Fruit fly (Drosophila melanogaster) whole organism, embryonic: ENCODE data around the gene CG15517.

Experiments used
- B-H2 ChIP-seq: fragments of 200-800 bp; sonication (Bioruptor generic); optimal IDR thresholded peaks from 2 replicates; lab custom pipeline; 2018; ENCODE audit warnings: missing biosample characterization, mild to moderate bottlenecking, missing genetic modification characterization
- Bgb ChIP-seq: fragments of 200-800 bp; sonication (Bioruptor generic); IDR thresholded peaks from 2 replicates; pipeline ENCODE4 v1.3.6; 2022; ENCODE audit warnings: missing biosample characterization, missing genetic modification characterization; ENCODE audit not compliant: partially characterized antibody
- Blimp-1 ChIP-seq: fragments of 200-800 bp; sonication (Bioruptor generic); optimal IDR thresholded peaks from 3 replicates; lab custom pipeline; 2018; ENCODE audit warnings: missing biosample characterization, missing genetic modification characterization, mild to moderate bottlenecking, moderate library complexity, missing genetic modification reagents
- CG11504 ChIP-seq: fragments of 200-800 bp; sonication (Bioruptor generic); optimal IDR thresholded peaks from 3 replicates; lab custom pipeline; 2019; ENCODE audit warnings: missing biosample characterization, mild to moderate bottlenecking, missing genetic modification characterization, moderate library complexity
- CG11696 ChIP-seq: fragments of 200-800 bp; sonication (Bioruptor generic); IDR thresholded peaks from 2 replicates; pipeline ENCODE4 v1.3.6; 2022; ENCODE audit warnings: missing biosample characterization, missing genetic modification characterization
- CG12219 ChIP-seq: fragments of 200-800 bp; sonication (Bioruptor generic); optimal IDR thresholded peaks from 3 replicates; lab custom pipeline; 2018; ENCODE audit warnings: missing biosample characterization, mild to moderate bottlenecking, missing genetic modification characterization
- CG12391 ChIP-seq: fragments of 200-800 bp; sonication (Bioruptor generic); optimal IDR thresholded peaks from 3 replicates; lab custom pipeline; 2018; ENCODE audit warnings: missing biosample characterization, mild to moderate bottlenecking, missing genetic modification characterization, moderate library complexity
- CG13287 ChIP-seq: fragments of 200-800 bp; sonication (Bioruptor generic); IDR thresholded peaks from 2 replicates; pipeline ENCODE4 v1.3.6; 2022; ENCODE audit warnings: missing biosample characterization, missing genetic modification characterization; ENCODE audit not compliant: partially characterized antibody
- CG13424 ChIP-seq: fragments of 200-800 bp; sonication (Bioruptor generic); optimal IDR thresholded peaks from 2 replicates; lab custom pipeline; 2019; ENCODE audit warnings: missing biosample characterization, mild to moderate bottlenecking, missing genetic modification characterization, moderate library complexity
- CG13894 ChIP-seq: fragments of 200-800 bp; sonication (Bioruptor generic); optimal IDR thresholded peaks from 3 replicates; lab custom pipeline; 2018; ENCODE audit warnings: missing biosample characterization, mild to moderate bottlenecking, missing genetic modification characterization, moderate library complexity
- CG14667 ChIP-seq: fragments of 200-800 bp; sonication (Bioruptor generic); IDR thresholded peaks from 2 replicates; pipeline ENCODE4 v1.3.6; 2022; ENCODE audit warnings: missing biosample characterization, missing genetic modification characterization
- CG15696 ChIP-seq: fragments of 200-800 bp; sonication (Bioruptor generic); optimal IDR thresholded peaks from 2 replicates; lab custom pipeline; 2019; ENCODE audit warnings: missing biosample characterization, mild to moderate bottlenecking, missing genetic modification characterization, moderate library complexity
- CG16813 ChIP-seq: fragments of 200-800 bp; sonication (Bioruptor generic); IDR thresholded peaks from 3 replicates; pipeline ENCODE4 v1.3.6; 2022; ENCODE audit warnings: missing biosample characterization, missing genetic modification characterization; ENCODE audit not compliant: partially characterized antibody
- CG17361 ChIP-seq: fragments of 200-800 bp; sonication (Bioruptor generic); IDR thresholded peaks from 3 replicates; pipeline ENCODE4 v1.3.6; 2022; ENCODE audit warnings: missing biosample characterization, missing genetic modification characterization
- CG18011 ChIP-seq: fragments of 200-800 bp; sonication (Bioruptor generic); optimal IDR thresholded peaks from 2 replicates; lab custom pipeline; 2017; ENCODE audit warnings: missing biosample characterization, missing genetic modification characterization, mild to moderate bottlenecking, moderate library complexity, missing genotype
- CG2120 ChIP-seq: fragments of 200-800 bp; sonication (Bioruptor generic); optimal IDR thresholded peaks from 3 replicates; lab custom pipeline; 2016; ENCODE audit warnings: missing biosample characterization, missing genetic modification characterization
- CG2678 ChIP-seq: fragments of 200-800 bp; sonication (Bioruptor generic); optimal IDR thresholded peaks from 3 replicates; lab custom pipeline; 2019; ENCODE audit warnings: missing biosample characterization, mild to moderate bottlenecking, missing genetic modification characterization, moderate library complexity
- CG31224 ChIP-seq: fragments of 200-800 bp; sonication (Bioruptor generic); IDR thresholded peaks from 2 replicates; pipeline ENCODE4 v1.3.6; 2022; ENCODE audit warnings: missing biosample characterization, missing genetic modification characterization
- CG32532 ChIP-seq: fragments of 200-800 bp; sonication (Bioruptor generic); IDR thresholded peaks from 2 replicates; pipeline ENCODE4 v1.3.6; 2022; ENCODE audit warnings: missing biosample characterization, missing genetic modification characterization
- CG6791 ChIP-seq: fragments of 200-800 bp; sonication (Bioruptor generic); IDR thresholded peaks from 3 replicates; pipeline ENCODE4 v1.3.6; 2022; ENCODE audit warnings: missing biosample characterization, missing genetic modification characterization; ENCODE audit not compliant: partially characterized antibody
- CG7372 ChIP-seq: fragments of 200-800 bp; sonication (Bioruptor generic); IDR thresholded peaks from 2 replicates; pipeline ENCODE4 v1.3.6; 2022; ENCODE audit warnings: missing biosample characterization, missing genetic modification characterization
- CG8388 ChIP-seq: fragments of 200-800 bp; sonication (Bioruptor generic); optimal IDR thresholded peaks from 2 replicates; lab custom pipeline; 2019; ENCODE audit warnings: missing biosample characterization, mild to moderate bottlenecking, missing genetic modification characterization, moderate library complexity
- CG9817 ChIP-seq: fragments of 200-800 bp; sonication (Bioruptor generic); optimal IDR thresholded peaks from 2 replicates; lab custom pipeline; 2018; ENCODE audit warnings: missing biosample characterization, mild to moderate bottlenecking, missing genetic modification characterization, moderate library complexity
- Chrac-16 ChIP-seq: fragments of 200-800 bp; sonication (Bioruptor generic); optimal IDR thresholded peaks from 3 replicates; lab custom pipeline; 2016; ENCODE audit warnings: missing biosample characterization, missing genetic modification characterization
- CoRest ChIP-seq: fragments of 200-800 bp; sonication (Bioruptor generic); optimal IDR thresholded peaks from 3 replicates; lab custom pipeline; 2018; ENCODE audit warnings: missing biosample characterization, mild to moderate bottlenecking, missing genetic modification characterization, moderate library complexity
- Fer3 ChIP-seq: fragments of 200-800 bp; sonication (Bioruptor generic); optimal IDR thresholded peaks from 2 replicates; lab custom pipeline; 2018; ENCODE audit warnings: missing biosample characterization, mild to moderate bottlenecking, missing genetic modification characterization, moderate library complexity
- H15 ChIP-seq: fragments of 200-800 bp; sonication (Bioruptor generic); IDR thresholded peaks from 3 replicates; pipeline ENCODE4 v1.3.6; 2022; ENCODE audit warnings: missing biosample characterization, missing genetic modification characterization
- Hmr ChIP-seq: fragments of 200-800 bp; sonication (Bioruptor generic); optimal IDR thresholded peaks from 3 replicates; lab custom pipeline; 2017; ENCODE audit warnings: mild to moderate bottlenecking, missing biosample characterization, missing genetic modification reagents, missing genetic modification characterization
- Hr3 ChIP-seq: fragments of 200-800 bp; sonication (Bioruptor generic); optimal IDR thresholded peaks from 3 replicates; lab custom pipeline; 2016; ENCODE audit warnings: missing biosample characterization, missing genetic modification characterization
- Med ChIP-seq: fragments of 200-800 bp; sonication (Bioruptor generic); peaks from one replicate; lab custom pipeline; 2016; ENCODE audit warnings: missing biosample characterization, missing genetic modification characterization, mild to moderate bottlenecking, inconsistent platforms, moderate library complexity
- Rfx ChIP-seq: fragments of 200-800 bp; sonication (Bioruptor generic); IDR thresholded peaks from 2 replicates; pipeline ENCODE4 v1.3.6; 2022; ENCODE audit warnings: missing biosample characterization, missing genetic modification characterization
- Sox102F ChIP-seq: fragments of 200-800 bp; sonication (Bioruptor generic); optimal IDR thresholded peaks from 2 replicates; lab custom pipeline; 2018; ENCODE audit warnings: missing biosample characterization, mild to moderate bottlenecking, missing genetic modification characterization, moderate library complexity
- Ssrp ChIP-seq: fragments of 200-800 bp; sonication (Bioruptor generic); optimal IDR thresholded peaks from 2 replicates; lab custom pipeline; 2018; ENCODE audit warnings: missing biosample characterization, mild to moderate bottlenecking, missing genetic modification characterization, moderate library complexity
- amos ChIP-seq: fragments of 200-800 bp; sonication (Bioruptor generic); IDR thresholded peaks from 2 replicates; pipeline ENCODE4 v1.3.6; 2022; ENCODE audit warnings: missing biosample characterization, missing genetic modification characterization; ENCODE audit not compliant: partially characterized antibody
- ato ChIP-seq: fragments of 200-800 bp; sonication (Bioruptor generic); IDR thresholded peaks from 2 replicates; pipeline ENCODE4 v1.3.6; 2022; ENCODE audit warnings: missing biosample characterization, missing genetic modification characterization; ENCODE audit not compliant: partially characterized antibody
- btn ChIP-seq: fragments of 200-800 bp; sonication (Bioruptor generic); optimal IDR thresholded peaks from 2 replicates; lab custom pipeline; 2016; ENCODE audit warnings: missing biosample characterization, missing genetic modification characterization
- ci ChIP-seq: fragments of 200-800 bp; sonication (Bioruptor generic); IDR thresholded peaks from 3 replicates; pipeline ENCODE4 v1.3.6; 2022; ENCODE audit warnings: missing biosample characterization, missing genetic modification characterization
- fd3F ChIP-seq: fragments of 200-800 bp; sonication (Bioruptor generic); optimal IDR thresholded peaks from 2 replicates; lab custom pipeline; 2018; ENCODE audit warnings: missing biosample characterization, mild to moderate bottlenecking, missing genetic modification characterization, moderate library complexity
- gem ChIP-seq: fragments of 200-800 bp; sonication (Bioruptor generic); optimal IDR thresholded peaks from 2 replicates; lab custom pipeline; 2019; ENCODE audit warnings: missing biosample characterization, mild to moderate bottlenecking, missing genetic modification characterization, moderate library complexity
- grau ChIP-seq: fragments of 200-800 bp; optimal IDR thresholded peaks from 3 replicates; lab custom pipeline; 2019; ENCODE audit warnings: missing biosample characterization, mild to moderate bottlenecking, missing genetic modification characterization, moderate library complexity
- knrl ChIP-seq: fragments of 200-800 bp; sonication (Bioruptor generic); IDR thresholded peaks from 3 replicates; pipeline ENCODE4 v1.3.6; 2022; ENCODE audit warnings: missing biosample characterization, missing genetic modification characterization; ENCODE audit not compliant: partially characterized antibody
- pita ChIP-seq: fragments of 200-800 bp; sonication (Bioruptor generic); optimal IDR thresholded peaks from 2 replicates; lab custom pipeline; 2017; ENCODE audit warnings: missing biosample characterization, mild to moderate bottlenecking, missing genetic modification characterization
- ranshi ChIP-seq: fragments of 200-800 bp; sonication (Bioruptor generic); IDR thresholded peaks from 2 replicates; pipeline ENCODE4 v1.3.6; 2022; ENCODE audit warnings: missing biosample characterization, missing genetic modification characterization
- sug ChIP-seq: fragments of 200-800 bp; optimal IDR thresholded peaks from 2 replicates; lab custom pipeline; 2019; ENCODE audit warnings: missing biosample characterization, mild to moderate bottlenecking, missing genetic modification characterization, moderate library complexity
- unpg ChIP-seq: fragments of 200-800 bp; sonication (Bioruptor generic); optimal IDR thresholded peaks from 3 replicates; lab custom pipeline; 2018; ENCODE audit warnings: missing biosample characterization, mild to moderate bottlenecking, missing genetic modification characterization, moderate library complexity
- vvl ChIP-seq: fragments of 200-800 bp; sonication (Bioruptor generic); IDR thresholded peaks from 2 replicates; pipeline ENCODE4 v1.3.6; 2022; ENCODE audit warnings: missing biosample characterization, missing genetic modification characterization
- zen ChIP-seq: fragments of 200-800 bp; sonication (Bioruptor generic); optimal IDR thresholded peaks from 3 replicates; lab custom pipeline; 2018; ENCODE audit warnings: missing biosample characterization, mild to moderate bottlenecking, missing genetic modification characterization, moderate library complexity

The CG15517 gene

DNA sequence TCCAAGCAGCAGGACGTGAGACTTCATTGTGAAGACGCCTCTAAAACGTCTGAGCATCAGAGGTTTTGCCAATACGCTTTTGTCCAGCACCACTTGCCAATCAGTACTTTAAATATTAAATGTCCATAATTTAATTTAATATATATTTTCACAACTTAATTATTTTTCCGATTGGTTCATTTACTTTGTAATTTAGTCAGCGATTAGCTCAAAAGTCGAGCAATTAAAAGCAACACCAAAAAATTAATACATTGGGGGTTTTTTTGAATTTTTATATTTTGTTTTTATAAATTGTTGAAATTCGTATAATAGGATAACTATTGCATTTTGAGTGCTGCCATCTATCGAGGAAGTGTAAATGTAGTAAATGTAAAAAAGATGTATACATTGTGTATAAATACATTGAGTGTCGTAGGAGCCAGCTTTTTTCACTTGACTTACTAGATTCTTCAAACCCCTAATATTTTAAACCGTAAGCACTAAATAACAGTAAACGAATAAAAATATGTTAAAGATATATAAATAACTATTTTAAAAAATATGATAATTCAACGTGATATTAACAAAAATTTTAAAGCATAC is at the start of gene CG15517:
CG15517 (minus strand) TSS at position 51 of the 582 bp plus-strand sequence.
- TF ChIP-seq CG32532 = peak; percentile 38; the same call in 1 of the 2 replicates
- TF ChIP-seq CG14667 (GFP tag; lab: Robert Waterston, UW) = no peak
- 0 out of 2 replicates have a peak, but pooled peaks have one; percentile 30 for TF ChIP-seq Rfx (GFP tag; lab: Robert Waterston, UW)
- TF ChIP-seq btn (GFP tag; lab: Kevin White, UChicago) = no peak
- peak; percentile 6 for TF ChIP-seq unpg
- no peak for TF ChIP-seq CG12219 (GFP tag; lab: Kevin White, UChicago)
- peak; percentile 85 for TF ChIP-seq vvl
- no peak for TF ChIP-seq H15 (GFP tag; lab: Robert Waterston, UW)
- TF ChIP-seq amos (GFP tag; lab: Robert Waterston, UW) = peak; percentile 67; the same call in 1 of the 2 replicates
- no peak for TF ChIP-seq CG8388
- TF ChIP-seq CG13894 (tag; lab: Kevin White, UChicago) = peak; percentile 3
- TF ChIP-seq sug (tag; lab: Kevin White, UChicago) = peak; percentile 12
- no peak for TF ChIP-seq ranshi (GFP tag; lab: Robert Waterston, UW)
- peak; percentile 2 for TF ChIP-seq Hr3 (GFP tag; lab: Kevin White, UChicago)
- TF ChIP-seq CG13287 (GFP tag; lab: Robert Waterston, UW) = peak; percentile 8; the same call in 1 of the 2 replicates
- TF ChIP-seq CG15696 (tag; lab: Kevin White, UChicago) = peak; percentile 19
- TF ChIP-seq CG12391 (tag; lab: Kevin White, UChicago) = peak; percentile 3
- peak; percentile 97 for TF ChIP-seq CG18011
- TF ChIP-seq grau (tag; lab: Kevin White, UChicago) = peak; percentile 32
- TF ChIP-seq Hmr (GFP tag; lab: Kevin White, UChicago) = peak; percentile 18
- TF ChIP-seq ci (GFP tag; lab: Robert Waterston, UW) = no peak
- peak; percentile 3 for TF ChIP-seq pita (GFP tag; lab: Kevin White, UChicago)
- TF ChIP-seq zen (tag; lab: Kevin White, UChicago) = peak; percentile 35
- TF ChIP-seq CG6791 (GFP tag; lab: Robert Waterston, UW) = peak; percentile 60; the same call in 1 of the 3 replicates
- TF ChIP-seq gem = peak; percentile 26
- peak; percentile 73 for TF ChIP-seq Bgb
- peak; percentile 45; the same call in 1 of the 2 replicates for TF ChIP-seq CG7372
- TF ChIP-seq Blimp-1 = peak; percentile 6
- peak; percentile 70 for TF ChIP-seq CG11504 (tag; lab: Kevin White, UChicago)
- TF ChIP-seq CG31224 (GFP tag; lab: Robert Waterston, UW) = 0 out of 2 replicates have a peak, but pooled peaks have one; percentile 6
- 0 out of 3 replicates have a peak, but pooled peaks have one; percentile 32 for TF ChIP-seq CG17361 (GFP tag; lab: Robert Waterston, UW)
- TF ChIP-seq CG11696 = no peak
- peak; percentile 66 for TF ChIP-seq Med (GFP tag; lab: Kevin White, UChicago)
- TF ChIP-seq B-H2 = no peak
- TF ChIP-seq Sox102F (GFP tag; lab: Kevin White, UChicago) = peak; percentile 6
- peak; percentile 45 for TF ChIP-seq CoRest (tag; lab: Kevin White, UChicago)
- no peak for TF ChIP-seq fd3F (GFP tag; lab: Kevin White, UChicago)
- TF ChIP-seq CG16813 (GFP tag; lab: Robert Waterston, UW) = peak; percentile 58
- peak; percentile 36 for TF ChIP-seq Chrac-16
- peak; percentile 32 for TF ChIP-seq CG9817 (tag; lab: Kevin White, UChicago)
- TF ChIP-seq knrl (GFP tag; lab: Robert Waterston, UW) = peak; percentile 66; the same call in 1 of the 3 replicates
- peak; percentile 27 for TF ChIP-seq Ssrp (tag; lab: Kevin White, UChicago)
- TF ChIP-seq CG2120 (GFP tag; lab: Kevin White, UChicago) = peak; percentile 12
- no peak for TF ChIP-seq ato
- peak; percentile 17 for TF ChIP-seq Fer3 (tag; lab: Kevin White, UChicago)
- peak; percentile 15 for TF ChIP-seq CG2678
- TF ChIP-seq CG13424 = peak; percentile 4
